Worm (Caenorhabditis elegans) whole organism, L1 larva: Measurements from ENCODE around the gene C06E7.2.

Experiments
- C16A3.4 ChIP-seq: fragments of 150-350 bp; optimal IDR thresholded peaks from 2 replicates; lab custom pipeline; 2014; ENCODE audit warnings: missing biosample characterization, missing genetic modification characterization
- C34B4.2 ChIP-seq: sonication (generic microtip); optimal IDR thresholded peaks from 2 replicates; lab custom pipeline; 2017; ENCODE audit warnings: mild to moderate bottlenecking, missing genetic modification characterization, missing compliant biosample characterization
- alr-1 ChIP-seq: fragments of 200-800 bp; sonication (Bioruptor generic); optimal IDR thresholded peaks from 2 replicates; lab custom pipeline; 2018; ENCODE audit warnings: borderline replicate concordance, mild to moderate bottlenecking, missing genetic modification characterization, missing compliant biosample characterization
- aly-2 ChIP-seq: fragments of 150-350 bp; optimal IDR thresholded peaks from 2 replicates; lab custom pipeline; 2014; ENCODE audit warnings: missing biosample characterization, missing genetic modification characterization
- ama-1 ChIP-seq: fragments of 150-350 bp; optimal IDR thresholded peaks from 2 replicates; lab custom pipeline; 2014
- blmp-1 ChIP-seq: fragments of 150-350 bp; optimal IDR thresholded peaks from 2 replicates; lab custom pipeline; 2014; ENCODE audit warnings: missing biosample characterization, missing genetic modification characterization
- ces-1 ChIP-seq: fragments of 150-350 bp; optimal IDR thresholded peaks from 2 replicates; lab custom pipeline; 2014; ENCODE audit warnings: missing biosample characterization, missing genetic modification reagents, missing genetic modification characterization
- dpl-1 ChIP-seq, 3 experiments: fragments of 150-350 bp in 2 of 3; sonication (generic microtip) in 1 of 3; optimal IDR thresholded peaks; 2 replicates each; lab custom pipeline; 2014 to 2017; ENCODE audit warnings: missing biosample characterization in 3 of 3, missing genetic modification characterization in 3 of 3, missing genetic modification reagents in 3 of 3
- dsc-1 ChIP-seq: sonication (generic microtip); optimal IDR thresholded peaks from 2 replicates; lab custom pipeline; 2016; ENCODE audit warnings: mild to moderate bottlenecking, missing genetic modification characterization, missing compliant biosample characterization
- efl-1 ChIP-seq, 4 experiments: fragments of 150-350 bp; optimal IDR thresholded peaks in 3 of 4; peaks in 1 of 4; 1 replicate in 1 of 4; 2 replicates in 3 of 4; lab custom pipeline; 2014; ENCODE audit warnings: missing biosample characterization in 2 of 4, missing genetic modification characterization in 2 of 4, missing genetic modification reagents in 2 of 4
- elt-3 ChIP-seq, 6 experiments: fragments of 150-350 bp in 1 of 6; sonication (generic microtip); optimal IDR thresholded peaks; 2 replicates each; lab custom pipeline; 2017 to 2018; ENCODE audit warnings: missing biosample characterization in 6 of 6, missing genetic modification characterization in 6 of 6, inconsistent platforms in 1 of 6
- ets-5 ChIP-seq: fragments of 200-800 bp; sonication (Bioruptor generic); IDR thresholded peaks from 2 replicates; pipeline ENCODE4 v1.3.6; 2022; ENCODE audit warnings: missing genetic modification characterization, missing compliant biosample characterization
- fos-1 ChIP-seq: fragments of 150-350 bp; optimal IDR thresholded peaks from 2 replicates; lab custom pipeline; 2014; ENCODE audit warnings: missing biosample characterization, missing genetic modification characterization
- irx-1 ChIP-seq: sonication (generic microtip); optimal IDR thresholded peaks from 2 replicates; lab custom pipeline; 2016; ENCODE audit warnings: missing genetic modification characterization, missing compliant biosample characterization
- lin-14 ChIP-seq: fragments of 200-800 bp; sonication (Bioruptor generic); optimal IDR thresholded peaks from 2 replicates; lab custom pipeline; 2018; ENCODE audit warnings: mild to moderate bottlenecking, missing genetic modification characterization, moderate library complexity, missing compliant biosample characterization
- lin-15B ChIP-seq: fragments of 150-350 bp; sonication (generic microtip); optimal IDR thresholded peaks from 3 replicates; lab custom pipeline; 2014; ENCODE audit warnings: missing biosample characterization, missing genetic modification characterization
- lir-3 ChIP-seq: sonication (generic microtip); optimal IDR thresholded peaks from 2 replicates; lab custom pipeline; 2016; ENCODE audit warnings: mild to moderate bottlenecking, missing genetic modification characterization, moderate library complexity, missing compliant biosample characterization; ENCODE audit not compliant: poor library complexity
- lsy-2 ChIP-seq, 2 experiments: fragments of 150-350 bp; optimal IDR thresholded peaks; 2 replicates each; lab custom pipeline; 2014; ENCODE audit warnings: missing biosample characterization in 2 of 2, missing genetic modification characterization in 2 of 2
- mep-1 ChIP-seq: fragments of 150-350 bp; optimal IDR thresholded peaks from 2 replicates; lab custom pipeline; 2014; ENCODE audit warnings: missing biosample characterization, missing genetic modification characterization
- nhr-11 ChIP-seq: fragments of 150-350 bp; optimal IDR thresholded peaks from 2 replicates; lab custom pipeline; 2014; ENCODE audit warnings: missing biosample characterization, missing genetic modification characterization
- nhr-12 ChIP-seq: sonication (generic microtip); optimal IDR thresholded peaks from 2 replicates; lab custom pipeline; 2017; ENCODE audit warnings: missing biosample characterization, missing genetic modification characterization
- nhr-19 ChIP-seq: fragments of 200-800 bp; sonication (Bioruptor generic); conservative IDR thresholded peaks from 2 replicates; pipeline ENCODE4 v1.3.6; 2022; ENCODE audit warnings: missing genetic modification characterization, missing compliant biosample characterization
- nhr-20 ChIP-seq: sonication (generic microtip); optimal IDR thresholded peaks from 2 replicates; lab custom pipeline; 2016; ENCODE audit warnings: mild to moderate bottlenecking, missing genetic modification characterization, missing compliant biosample characterization
- nhr-237 ChIP-seq: fragments of 150-350 bp; optimal IDR thresholded peaks from 2 replicates; lab custom pipeline; 2014; ENCODE audit warnings: missing biosample characterization, missing genetic modification characterization
- nhr-28 ChIP-seq: fragments of 150-350 bp; optimal IDR thresholded peaks from 2 replicates; lab custom pipeline; 2014; ENCODE audit warnings: missing biosample characterization, missing genetic modification characterization
- nhr-47 ChIP-seq: sonication (generic microtip); optimal IDR thresholded peaks from 2 replicates; lab custom pipeline; 2016; ENCODE audit warnings: mild to moderate bottlenecking, missing genetic modification characterization, moderate library complexity, missing compliant biosample characterization
- nhr-71 ChIP-seq: sonication (generic microtip); optimal IDR thresholded peaks from 2 replicates; lab custom pipeline; 2016; ENCODE audit warnings: mild to moderate bottlenecking, missing genetic modification characterization, moderate library complexity, missing compliant biosample characterization
- nhr-77 ChIP-seq: fragments of 150-350 bp; optimal IDR thresholded peaks from 2 replicates; lab custom pipeline; 2014; ENCODE audit warnings: missing biosample characterization, missing genetic modification characterization
- nhr-85 ChIP-seq: sonication (generic microtip); peaks from one replicate; lab custom pipeline; 2016; ENCODE audit warnings: missing genetic modification characterization, inconsistent platforms, missing compliant biosample characterization
- snu-23 ChIP-seq: sonication (generic microtip); optimal IDR thresholded peaks from 2 replicates; lab custom pipeline; 2016; ENCODE audit warnings: missing genetic modification characterization, missing compliant biosample characterization
- sptf-1 ChIP-seq: fragments of 150-350 bp; optimal IDR thresholded peaks from 2 replicates; lab custom pipeline; 2014; ENCODE audit warnings: missing biosample characterization, missing genetic modification characterization
- tbx-2 ChIP-seq: sonication (generic microtip); optimal IDR thresholded peaks from 2 replicates; lab custom pipeline; 2016; ENCODE audit warnings: missing genetic modification characterization, missing compliant biosample characterization
- ztf-11 ChIP-seq, 2 experiments: sonication (generic microtip); optimal IDR thresholded peaks; 2 replicates each; lab custom pipeline; 2016 to 2017; ENCODE audit warnings: missing genetic modification characterization in 2 of 2, missing biosample characterization in 1 of 2, missing compliant biosample characterization in 1 of 2

The C06E7.2 gene

ce11 chrIV:5817459-5817858 is 21.8 kb upstream of the C06E7.2 start (continued):
- peak in 3 of 6 experiments; percentile 32 to 71 (median 55) for TF ChIP-seq elt-3 (tag; optimal IDR thresholded peaks at IDR 0.05; lab: Kevin White, UChicago)
- TF ChIP-seq irx-1 = no peak
- peak; percentile 21 for TF ChIP-seq nhr-77 (tag; lab: Kevin White, UChicago)
- TF ChIP-seq C34B4.2 (tag; lab: Kevin White, UChicago) = no peak
- peak; percentile 59 to 60 for TF ChIP-seq efl-1 (optimal IDR thresholded peaks at IDR 0.05; lab: Kevin White, UChicago)
- TF ChIP-seq efl-1 (GFP tag; optimal IDR thresholded peaks at IDR 0.05 in 1 of 2; lab: Kevin White, UChicago) = peak; percentile 5 to 49

ce11 chrIV:5820056-5820799 is 19.1 kb upstream of the C06E7.2 start:
- TF ChIP-seq lin-14 (GFP tag; lab: Kevin White, UChicago) (peak; percentile 33), nhr-20 (tag; lab: Kevin White, UChicago) (no peak), ztf-11 (tag; optimal IDR thresholded peaks at IDR 0.05; lab: Kevin White, UChicago) (no peak), mep-1 (tag; lab: Kevin White, UChicago) (peak; percentile 2), alr-1 (tag; lab: Kevin White, UChicago) (no peak), nhr-71 (tag; lab: Kevin White, UChicago) (no peak), lir-3 (tag; lab: Kevin White, UChicago) (no peak), dsc-1 (tag; lab: Kevin White, UChicago) (peak; percentile 48), ces-1 (no peak), aly-2 (tag; lab: Kevin White, UChicago) (no peak), elt-3 (tag; optimal IDR thresholded peaks at IDR 0.05; lab: Kevin White, UChicago) (no peak), blmp-1 (tag; lab: Kevin White, UChicago) (peak; percentile 2), nhr-12 (tag; lab: Kevin White, UChicago) (no peak), C16A3.4 (tag; lab: Kevin White, UChicago) (no peak), sptf-1 (no peak), nhr-11 (tag; lab: Kevin White, UChicago) (no peak), nhr-19 (GFP tag; lab: Robert Waterston, UW) (no peak)

ce11 chrIV:5820953-5821352 is 18.3 kb upstream of the C06E7.2 start:
- TF ChIP-seq fos-1 (tag; lab: Kevin White, UChicago) = no peak
- peak; percentile 33 for TF ChIP-seq nhr-85 (tag; lab: Kevin White, UChicago)
- peak; percentile 14 for TF ChIP-seq lin-14 (GFP tag; lab: Kevin White, UChicago)
- TF ChIP-seq efl-1 (optimal IDR thresholded peaks at IDR 0.05; lab: Kevin White, UChicago) = no peak
- TF ChIP-seq efl-1 (GFP tag; optimal IDR thresholded peaks at IDR 0.05 in 1 of 2; lab: Kevin White, UChicago) = peak in 1 of 2 experiments; percentile 41
- no peak for TF ChIP-seq nhr-20 (tag; lab: Kevin White, UChicago)

ce11 chrIV:5821997-5822396 is 17.3 kb upstream of the C06E7.2 start:
- TF ChIP-seq lin-14 (GFP tag; lab: Kevin White, UChicago) (peak; percentile 80), dpl-1 (GFP tag; optimal IDR thresholded peaks at IDR 0.05; lab: Kevin White, UChicago) (peak in 1 of 3 experiments; percentile 16), nhr-71 (tag; lab: Kevin White, UChicago) (peak; percentile 11), ets-5 (GFP tag; lab: Robert Waterston, UW) (no peak), nhr-47 (no peak), lir-3 (tag; lab: Kevin White, UChicago) (no peak), snu-23 (peak; percentile 34), nhr-77 (tag; lab: Kevin White, UChicago) (peak; percentile 62), lsy-2 (tag; optimal IDR thresholded peaks at IDR 0.05; lab: Kevin White, UChicago) (peak in 1 of 2 experiments; percentile 37), nhr-20 (tag; lab: Kevin White, UChicago) (peak; percentile 35), ama-1 (lab: Kevin White, UChicago) (no peak), lin-15B (tag; lab: Kevin White, UChicago) (no peak), tbx-2 (peak; percentile 57), nhr-28 (tag; lab: Kevin White, UChicago) (no peak), nhr-237 (tag; lab: Kevin White, UChicago) (peak; percentile 4), nhr-85 (tag; lab: Kevin White, UChicago) (peak; percentile 15)
